Worm (Caenorhabditis elegans): ENCODE data around the gene nhr-70.

DNA sequence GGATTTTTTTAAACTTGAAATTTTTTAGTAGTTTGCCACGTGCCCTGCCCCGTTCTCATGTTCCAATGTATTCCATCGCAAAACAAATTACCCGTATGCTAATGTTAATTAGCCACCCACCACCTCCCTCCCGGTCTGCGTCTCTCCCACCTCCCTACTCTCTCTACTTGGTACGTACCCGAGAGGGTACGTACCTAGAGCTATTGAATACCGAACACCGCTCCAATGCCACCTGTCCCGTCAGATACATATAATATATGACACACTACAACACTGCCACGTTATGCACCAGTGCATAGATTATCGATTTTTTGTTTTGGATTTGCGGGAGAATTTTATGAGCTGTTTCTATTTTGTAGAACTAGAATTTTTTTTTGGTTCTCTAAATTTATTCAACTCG lies 26.8 kb upstream of the nhr-70 start:
- TF ChIP-seq nhr-77 (tag; optimal IDR thresholded peaks at IDR 0.05) (no peak), snpc-4 (tag; optimal IDR thresholded peaks at IDR 0.05) (no peak), fos-1 (tag; optimal IDR thresholded peaks at IDR 0.05) (no peak), nfya-1 (tag; optimal IDR thresholded peaks at IDR 0.05; ENCODE audit: insufficient read depth) (no peak), lin-15B (tag; optimal IDR thresholded peaks at IDR 0.05) (no peak)
